Fruit fly (Drosophila melanogaster): ENCODE measurements around the gene pdm2.

- TF ChIP-seq insv (optimal IDR thresholded peaks at IDR 0.05) (no peak), Myc (optimal IDR thresholded peaks at IDR 0.05) (no peak), h (optimal IDR thresholded peaks at IDR 0.05) (no peak)
These were observed 48.4 kb downstream of the pdm2 start for dm6 chr2L:12705376-12705775.

Data from Kc167 (cell line).